Worm (Caenorhabditis elegans): ENCODE data around the gene nhr-47.

Gene nhr-47

DNA sequence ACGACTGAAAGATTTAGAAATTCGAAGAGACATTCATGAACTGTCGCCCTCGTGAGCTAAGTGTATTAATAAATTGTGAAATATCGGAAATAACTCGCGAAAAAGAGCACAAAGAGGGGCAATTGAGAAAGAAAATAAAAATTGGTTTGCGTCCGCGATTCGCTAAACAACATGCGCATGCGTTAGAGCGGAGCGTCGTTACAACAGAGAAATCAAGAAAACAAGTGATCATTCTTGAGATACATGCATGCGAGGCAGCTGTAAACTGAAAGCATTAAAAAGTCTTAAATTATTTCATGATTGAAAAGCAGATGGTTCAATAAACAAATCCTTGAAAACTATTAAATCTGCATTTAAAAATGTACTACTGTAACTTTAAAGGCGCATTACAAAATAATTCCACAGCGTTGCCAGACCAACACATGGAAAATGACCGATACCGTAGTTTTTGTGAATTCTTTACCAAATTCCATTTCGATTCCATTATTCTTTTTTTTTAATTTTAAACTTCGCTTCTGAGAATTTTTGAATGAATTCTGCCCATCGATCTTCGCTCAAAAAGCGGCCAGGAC is 31.3 kb downstream of the nhr-47 start, which contains the start of the genes cox-16 and syp-2:
Gene cox-16, minus strand, starts transcription at position 4 of the 572 bp plus-strand sequence.
Gene syp-2, plus strand, starts transcription at position 248 of the 572 bp plus-strand sequence.
- TF ChIP-seq elt-1 (tag; optimal IDR thresholded peaks at IDR 0.05) (no peak), C34F6.9 (tag; optimal IDR thresholded peaks at IDR 0.05) (peak; percentile 43), sem-4 (tag; optimal IDR thresholded peaks at IDR 0.05) (no peak), F13H6.1 (tag; optimal IDR thresholded peaks at IDR 0.05) (no peak), nhr-21 (tag; optimal IDR thresholded peaks at IDR 0.05) (no peak), nhr-129 (tag; optimal IDR thresholded peaks at IDR 0.05) (peak; percentile 51), unc-62 (GFP tag; optimal IDR thresholded peaks at IDR 0.05) (no peak), lsy-2 (tag; optimal IDR thresholded peaks at IDR 0.05) (no peak)

DNA sequence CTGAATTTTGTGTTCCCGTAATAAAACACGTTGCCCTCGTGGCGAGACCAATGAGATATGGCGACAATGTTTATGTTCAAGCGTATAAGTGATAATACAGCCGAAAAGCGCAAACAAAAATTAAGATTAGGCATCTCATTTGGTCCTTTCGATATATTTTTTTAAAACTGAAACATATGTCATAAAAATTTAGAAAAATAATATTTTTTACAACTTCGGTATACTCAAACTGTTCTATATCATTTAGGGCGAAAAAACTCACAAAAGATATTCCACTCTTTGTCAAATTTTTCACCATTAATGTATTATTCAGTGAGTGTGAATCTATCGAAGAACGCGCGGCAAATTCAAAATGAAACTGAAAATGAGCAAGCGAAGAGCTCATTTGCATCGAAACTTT is 33.4 kb downstream of the nhr-47 start, which contains the start of gene cft-1:
Gene cft-1, plus strand, starts transcription at position 301 of the 400 bp plus-strand sequence.
- no peak for TF ChIP-seq fos-1 (tag; optimal IDR thresholded peaks at IDR 0.05)
- TF ChIP-seq nhr-6 (tag; optimal IDR thresholded peaks at IDR 0.05) = no peak
- TF ChIP-seq mbf-1 (tag; optimal IDR thresholded peaks at IDR 0.05) = no peak
- no peak for TF ChIP-seq nhr-12 (tag; optimal IDR thresholded peaks at IDR 0.05)
- no peak for TF ChIP-seq Y55F3AM.14 (GFP tag; optimal IDR thresholded peaks at IDR 0.05)
- TF ChIP-seq nhr-129 (tag; optimal IDR thresholded peaks at IDR 0.05) = no peak
- no peak for TF ChIP-seq C34F6.9 (tag; optimal IDR thresholded peaks at IDR 0.05)
- TF ChIP-seq peb-1 (tag; optimal IDR thresholded peaks at IDR 0.05) = no peak
- no peak for TF ChIP-seq gmeb-1 (tag; optimal IDR thresholded peaks at IDR 0.05)
- TF ChIP-seq ama-1 (optimal IDR thresholded peaks at IDR 0.05) = no peak
- no peak for TF ChIP-seq nhr-11 (tag; optimal IDR thresholded peaks at IDR 0.05)
- TF ChIP-seq ztf-1 (GFP tag; conservative IDR thresholded peaks at IDR 0.05) = no peak
- TF ChIP-seq dmd-4 (tag; optimal IDR thresholded peaks at IDR 0.05) = no peak
- TF ChIP-seq nhr-237 (tag; optimal IDR thresholded peaks at IDR 0.05) = no peak
- TF ChIP-seq lsy-2 (tag; optimal IDR thresholded peaks at IDR 0.05) = no peak
- no peak for TF ChIP-seq ztf-11 (tag; optimal IDR thresholded peaks at IDR 0.05)

DNA sequence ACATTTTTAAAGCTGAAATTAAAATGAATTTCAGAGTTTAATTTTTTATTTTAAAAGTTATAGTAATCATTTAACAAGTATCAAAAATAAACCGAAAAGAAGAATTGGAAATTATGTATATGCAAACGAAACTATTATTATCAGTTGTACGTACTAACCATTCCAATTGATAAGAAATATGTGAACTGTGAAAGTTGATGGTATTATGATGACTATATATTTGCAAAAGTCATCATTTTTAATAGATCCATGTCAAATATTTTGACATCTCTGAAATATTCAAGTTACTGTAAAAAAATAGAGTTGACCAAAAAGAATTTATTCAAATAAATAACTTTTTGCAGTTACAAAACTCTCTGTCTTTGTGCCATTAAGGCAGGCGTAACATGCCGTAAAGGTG is 43.0 kb downstream of the nhr-47 start, which contains the start of gene ugt-48:
Gene ugt-48, minus strand, starts transcription at position 12 of the 400 bp plus-strand sequence.
- TF ChIP-seq sem-4 (tag; optimal IDR thresholded peaks at IDR 0.05) (no peak), Y55F3AM.14 (GFP tag; optimal IDR thresholded peaks at IDR 0.05) (no peak), fos-1 (tag; optimal IDR thresholded peaks at IDR 0.05) (peak; percentile 51), skn-1 (tag; optimal IDR thresholded peaks at IDR 0.05) (peak; percentile 72)

ce11 chrV:5548497-5548896 is 43.4 kb downstream of the nhr-47 start:
- TF ChIP-seq nhr-129 (tag; optimal IDR thresholded peaks at IDR 0.05) (peak; percentile 65), peb-1 (tag; optimal IDR thresholded peaks at IDR 0.05) (no peak)

DNA sequence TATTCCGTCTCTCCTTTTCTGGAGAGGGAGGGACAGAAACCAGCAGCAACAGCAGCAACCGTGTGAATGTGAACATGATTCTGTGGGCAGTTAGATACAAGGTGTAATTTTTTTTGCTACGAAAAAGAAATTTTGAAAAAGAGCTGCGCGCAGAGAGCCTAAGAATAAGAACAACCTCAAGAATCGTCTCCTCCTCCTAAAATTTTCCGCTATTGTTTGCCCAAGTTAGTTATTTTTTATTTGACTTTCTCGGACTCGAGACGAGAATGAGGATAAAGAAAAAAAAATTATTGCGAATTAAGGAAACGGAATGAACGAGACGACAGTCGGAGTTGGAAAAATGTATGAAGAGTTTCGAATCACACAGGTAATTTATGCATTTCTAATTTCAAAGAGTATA is 53.5 kb downstream of the nhr-47 start, which contains the start of gene glb-5:
Gene glb-5, plus strand, starts transcription at position 301 of the 400 bp plus-strand sequence.
- no peak for TF ChIP-seq nhr-25 (tag; optimal IDR thresholded peaks at IDR 0.05)
- no peak for TF ChIP-seq nhr-10 (tag; optimal IDR thresholded peaks at IDR 0.05)
- TF ChIP-seq lin-11 (tag; optimal IDR thresholded peaks at IDR 0.05) = no peak
- no peak for TF ChIP-seq unc-39 (tag; optimal IDR thresholded peaks at IDR 0.05)
- no peak for TF ChIP-seq skn-1 (tag; optimal IDR thresholded peaks at IDR 0.05)
- no peak for TF ChIP-seq ZK546.5 (tag; optimal IDR thresholded peaks at IDR 0.05)
- TF ChIP-seq sma-9 (GFP tag; optimal IDR thresholded peaks at IDR 0.05) = no peak
- TF ChIP-seq sma-9 (tag; optimal IDR thresholded peaks at IDR 0.05) = no peak
- TF ChIP-seq gmeb-1 (tag; optimal IDR thresholded peaks at IDR 0.05) = no peak
- TF ChIP-seq mdl-1 (tag; optimal IDR thresholded peaks at IDR 0.05) = no peak
- no peak for TF ChIP-seq aly-2 (tag; optimal IDR thresholded peaks at IDR 0.05)
- no peak for TF ChIP-seq lin-13 (GFP tag; optimal IDR thresholded peaks at IDR 0.05)
- TF ChIP-seq unc-55 (GFP tag; optimal IDR thresholded peaks at IDR 0.05) = no peak
- TF ChIP-seq nhr-21 (tag; optimal IDR thresholded peaks at IDR 0.05) = no peak
- TF ChIP-seq R02D3.7 (tag; optimal IDR thresholded peaks at IDR 0.05) = no peak
- no peak for TF ChIP-seq dmd-4 (tag; optimal IDR thresholded peaks at IDR 0.05)
- no peak for TF ChIP-seq elt-3 (tag; optimal IDR thresholded peaks at IDR 0.05)
- TF ChIP-seq egl-27 (tag; optimal IDR thresholded peaks at IDR 0.05) = no peak
- no peak for TF ChIP-seq lin-39 (tag; optimal IDR thresholded peaks at IDR 0.05)
- no peak for TF ChIP-seq ama-1 (optimal IDR thresholded peaks at IDR 0.05)

Data from whole organism, L2 larva.